Worm (Caenorhabditis elegans) whole organism, midembryonic: ENCODE measurements around the gene rpn-12.

Experiments
- flt-1 ChIP-seq: fragments of 200-800 bp; sonication (Bioruptor generic); IDR thresholded peaks from 2 replicates; pipeline ENCODE4 v1.3.6; 2022; ENCODE audit warnings: missing genetic modification characterization, missing compliant biosample characterization
- klf-2 ChIP-seq: fragments of 200-800 bp; sonication (Bioruptor generic); conservative IDR thresholded peaks from 2 replicates; pipeline ENCODE4 v1.3.6; 2022; ENCODE audit warnings: missing genetic modification reagents, missing genetic modification characterization, missing compliant biosample characterization
- med-1 ChIP-seq: sonication (generic microtip); optimal IDR thresholded peaks from 2 replicates; lab custom pipeline; 2017; ENCODE audit warnings: missing genetic modification characterization, mild to moderate bottlenecking, missing compliant biosample characterization, antibody characterized with exemption, missing genetic modification reagents; ENCODE audit not compliant: insufficient read depth
- ref-1 ChIP-seq: fragments of 200-800 bp; sonication (Bioruptor generic); conservative IDR thresholded peaks from 2 replicates; pipeline ENCODE4 v1.3.6; 2022; ENCODE audit warnings: missing genetic modification reagents, missing genetic modification characterization, missing compliant biosample characterization
- tab-1 ChIP-seq: fragments of 200-800 bp; sonication (Bioruptor generic); IDR thresholded peaks from 2 replicates; pipeline ENCODE4 v1.3.6; 2022; ENCODE audit warnings: missing genetic modification characterization, missing compliant biosample characterization
- ztf-23 ChIP-seq: fragments of 200-800 bp; sonication (Bioruptor generic); IDR thresholded peaks from 2 replicates; pipeline ENCODE4 v1.3.6; 2022; ENCODE audit warnings: missing genetic modification reagents, missing genetic modification characterization, missing compliant biosample characterization
- ztf-29 ChIP-seq: fragments of 200-800 bp; sonication (Bioruptor generic); IDR thresholded peaks from 2 replicates; pipeline ENCODE4 v1.3.6; 2022; ENCODE audit warnings: missing genetic modification reagents, missing genetic modification characterization, missing compliant biosample characterization

ce11 chrII:11627904-11628303, 25.0 kb upstream of the rpn-12 start:
- TF ChIP-seq med-1 = no peak
- no peak for TF ChIP-seq flt-1 (GFP tag; lab: Robert Waterston, UW)
- TF ChIP-seq klf-2 (GFP tag; lab: Robert Waterston, UW) = no peak
- TF ChIP-seq ztf-29 (GFP tag; lab: Robert Waterston, UW) = no peak
- TF ChIP-seq ztf-23 (GFP tag; lab: Robert Waterston, UW) = no peak
- TF ChIP-seq ref-1 (GFP tag; lab: Robert Waterston, UW) = no peak
- TF ChIP-seq tab-1 (GFP tag; lab: Robert Waterston, UW) = no peak
